Worm (Caenorhabditis elegans): ENCODE results near the gene C52E2.3.

DNA sequence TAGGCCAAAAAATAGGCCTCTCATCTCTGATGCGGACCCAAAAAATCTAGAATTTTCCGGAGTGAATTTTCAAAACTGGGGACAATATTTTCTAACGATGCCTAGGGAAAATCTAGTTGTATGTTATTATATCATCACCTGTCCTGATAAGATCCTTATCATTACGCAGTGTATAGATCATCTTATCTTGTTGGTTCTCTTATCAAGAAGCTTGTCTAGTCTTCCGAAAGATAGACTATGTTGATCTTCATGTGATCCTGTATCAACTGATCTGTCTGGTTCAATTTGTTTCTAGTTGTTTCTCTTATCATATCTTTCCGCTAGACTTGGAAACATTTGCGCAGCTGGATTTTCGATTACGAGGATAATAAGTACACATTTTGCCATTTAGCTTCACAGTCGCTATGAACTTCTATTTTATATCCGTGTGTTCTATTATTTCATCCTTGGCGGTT is at the start of gene C52E2.3:
- TF ChIP-seq pes-1 (GFP tag; IDR thresholded peaks at IDR 0.05) (no peak), flt-1 (GFP tag; IDR thresholded peaks at IDR 0.05) (no peak), ama-1 (optimal IDR thresholded peaks at IDR 0.05) (no peak), tbx-11 (GFP tag; IDR thresholded peaks at IDR 0.05) (no peak), tra-4 (tag; optimal IDR thresholded peaks at IDR 0.05) (no peak), B0310.2 (tag; optimal IDR thresholded peaks at IDR 0.05) (no peak), scrt-1 (GFP tag; IDR thresholded peaks at IDR 0.05) (no peak), F13C5.2 (tag; optimal IDR thresholded peaks at IDR 0.05) (no peak), sea-1 (GFP tag; conservative IDR thresholded peaks at IDR 0.05) (no peak), hmg-4 (GFP tag; optimal IDR thresholded peaks at IDR 0.05) (no peak), hmbx-1 (tag; optimal IDR thresholded peaks at IDR 0.05) (no peak), aly-1 (tag; optimal IDR thresholded peaks at IDR 0.05) (no peak), ceh-13 (GFP tag; optimal IDR thresholded peaks at IDR 0.05) (no peak), ceh-36 (tag; optimal IDR thresholded peaks at IDR 0.05) (no peak)

All from whole organism, early embryonic.